Worm (Caenorhabditis elegans): ENCODE measurements around the gene K07E8.7.

ce11 chrII:674116-674515 is 23.9 kb upstream of the K07E8.7 start, which contains the start of gene Y39F10C.3:
- TF ChIP-seq zag-1 (tag; optimal IDR thresholded peaks at IDR 0.05) (no peak), nhr-11 (tag; optimal IDR thresholded peaks at IDR 0.05) (no peak), skn-1 (tag; optimal IDR thresholded peaks at IDR 0.05) (no peak)

All from whole organism, L2 larva.